Worm (Caenorhabditis elegans): ENCODE measurements around the gene btb-20.
A peak's percentile ranks its signal among the peaks of the same experiment; 100 is the strongest.

Gene btb-20

DNA sequence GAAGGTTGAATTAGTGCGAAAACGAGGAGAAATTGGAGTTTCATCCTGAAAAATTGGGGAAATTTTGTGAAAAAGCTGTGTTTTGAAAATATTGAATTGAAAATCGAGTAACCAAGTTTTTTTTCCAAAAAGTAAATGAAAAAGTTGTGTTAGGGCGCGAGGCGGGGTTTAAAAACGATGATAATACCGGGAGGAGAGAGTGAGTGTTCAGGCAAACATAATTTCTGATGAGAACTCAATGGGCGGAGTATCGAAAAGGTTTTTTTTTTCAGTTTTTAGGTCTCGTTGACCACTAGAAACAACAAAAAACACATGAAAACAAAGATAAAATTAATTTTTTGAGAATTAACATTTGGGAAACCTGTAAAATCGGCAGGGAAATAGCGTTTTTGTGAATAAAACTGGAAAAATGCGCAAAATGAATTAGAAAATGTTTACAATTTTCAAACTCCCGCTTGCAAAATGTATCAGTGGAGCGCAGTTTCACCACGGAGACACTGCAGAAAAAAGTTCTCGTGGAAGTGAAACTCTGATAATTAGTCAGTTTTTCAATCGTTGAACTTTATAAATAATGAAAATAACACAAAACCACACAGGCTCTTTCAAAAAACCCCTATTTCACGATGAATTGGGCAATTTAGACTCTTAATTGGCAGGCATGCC is 43.6 kb downstream of the btb-20 start, which contains the start of gene C13B4.1:
Gene C13B4.1, minus strand, starts transcription at position 51 of the 663 bp plus-strand sequence.
- peak; percentile 16 for TF ChIP-seq ceh-31 (tag; optimal IDR thresholded peaks at IDR 0.05)
- TF ChIP-seq zip-5 (tag; optimal IDR thresholded peaks at IDR 0.05): peak; percentile 9
- TF ChIP-seq C08G9.2 (tag; optimal IDR thresholded peaks at IDR 0.05): peak; percentile 27
- no peak for TF ChIP-seq ceh-18 (tag; optimal IDR thresholded peaks at IDR 0.05)
- peak; percentile 38 for TF ChIP-seq tbx-2 (tag; optimal IDR thresholded peaks at IDR 0.05)

DNA sequence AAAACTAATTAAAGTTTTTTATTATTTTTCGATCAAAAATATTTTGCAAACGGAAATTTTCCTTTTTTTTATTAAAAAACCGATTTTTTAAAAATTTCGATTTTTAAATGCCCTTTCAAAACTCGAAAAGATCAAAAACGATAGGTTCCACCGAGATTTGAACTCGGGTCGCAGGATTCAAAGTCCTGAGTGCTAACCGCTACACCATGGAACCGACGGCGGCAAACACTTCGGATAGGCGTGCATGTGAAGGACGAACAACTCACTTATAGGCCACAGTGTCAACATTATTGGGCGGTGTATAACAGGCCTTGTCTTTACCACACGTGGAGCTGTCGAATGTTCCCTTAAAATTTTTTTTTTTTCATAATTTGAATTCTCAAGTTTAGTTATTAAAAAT is 48.6 kb downstream of the btb-20 start:
- no peak for TF ChIP-seq ceh-14 (tag; optimal IDR thresholded peaks at IDR 0.05)
- TF ChIP-seq K09A11.1 (tag; optimal IDR thresholded peaks at IDR 0.05; ENCODE audit: insufficient read depth): peak; percentile 24
- TF ChIP-seq che-1 (tag; optimal IDR thresholded peaks at IDR 0.05): peak; percentile 25
- peak; percentile 6 for TF ChIP-seq C38D4.7 (GFP tag; optimal IDR thresholded peaks at IDR 0.05)
